Worm (Caenorhabditis elegans): ENCODE results near the gene Y82E9BR.14.

Gene Y82E9BR.14

DNA sequence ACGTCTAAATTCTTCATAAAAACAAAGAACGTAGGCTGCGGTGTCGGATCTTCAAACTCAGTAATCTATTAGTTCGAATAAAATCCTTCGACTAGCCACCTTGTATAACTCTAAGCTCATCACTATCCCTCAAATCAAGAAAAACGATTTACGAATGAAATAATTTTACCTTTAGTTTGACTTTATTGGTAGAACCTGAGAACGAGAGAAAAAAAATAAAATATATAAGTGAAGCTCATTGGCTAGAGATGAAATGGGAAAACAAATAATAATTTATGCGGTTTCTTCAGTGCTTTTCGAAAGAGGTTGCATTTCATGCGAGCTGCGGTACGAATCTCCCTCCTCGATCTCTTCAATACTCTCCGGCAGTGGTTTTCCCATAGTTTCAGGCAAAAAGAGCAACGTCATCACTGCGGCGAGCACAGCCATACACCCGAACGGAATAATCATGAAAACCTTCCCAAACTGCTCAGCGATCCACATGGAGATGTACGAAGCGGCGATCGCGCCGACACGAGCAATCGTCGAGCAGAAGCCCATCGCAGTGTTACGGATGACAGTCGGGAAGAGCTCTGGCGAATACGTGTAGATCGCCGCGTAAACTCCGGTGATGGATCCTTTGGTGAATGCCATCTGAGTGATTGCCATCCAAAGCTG lies 5.9 kb upstream of the Y82E9BR.14 start (continued):
- peak; percentile 90 for TF ChIP-seq F49E8.2 (tag; optimal IDR thresholded peaks at IDR 0.05; ENCODE audit: borderline replicate concordance)
- peak; percentile 74 for TF ChIP-seq set-16 (GFP tag; IDR thresholded peaks at IDR 0.05)
- peak; percentile 46 for TF ChIP-seq duxl-1 (tag; optimal IDR thresholded peaks at IDR 0.05; ENCODE audit: poor library complexity)
- no peak; the same call in none of the 2 replicates for TF ChIP-seq egl-43 (GFP tag; IDR thresholded peaks at IDR 0.05)
- no peak for TF ChIP-seq ztf-7 (tag; optimal IDR thresholded peaks at IDR 0.05)
- no peak for TF ChIP-seq ceh-82 (tag; optimal IDR thresholded peaks at IDR 0.05)
- TF ChIP-seq nhr-102 (tag; optimal IDR thresholded peaks at IDR 0.05): peak; percentile 86
- TF ChIP-seq lin-39 (tag; optimal IDR thresholded peaks at IDR 0.05): no peak
- peak; percentile 36; the same call in 1 of the 2 replicates for TF ChIP-seq vab-7 (GFP tag; IDR thresholded peaks at IDR 0.05)
- TF ChIP-seq nhr-28 (tag; optimal IDR thresholded peaks at IDR 0.05): peak; percentile 34
- no peak for TF ChIP-seq unc-39 (tag; optimal IDR thresholded peaks at IDR 0.05)
- TF ChIP-seq ceh-28 (tag; optimal IDR thresholded peaks at IDR 0.05): no peak
- TF ChIP-seq egl-27 (tag; optimal IDR thresholded peaks at IDR 0.05): no peak
- no peak for TF ChIP-seq F26F4.8 (GFP tag; conservative IDR thresholded peaks at IDR 0.05)
- peak; percentile 73 for TF ChIP-seq zfp-2 (tag; optimal IDR thresholded peaks at IDR 0.05)
- no peak for TF ChIP-seq ceh-32 (tag; optimal IDR thresholded peaks at IDR 0.05; ENCODE audit: poor library complexity)
- peak; percentile 57 for TF ChIP-seq hlh-11 (tag; optimal IDR thresholded peaks at IDR 0.05)
- peak; percentile 93 for TF ChIP-seq zfp-3 (GFP tag; conservative IDR thresholded peaks at IDR 0.05)
- TF ChIP-seq snpc-4 (tag; optimal IDR thresholded peaks at IDR 0.05): no peak
- peak in 1 of 2 experiments; percentile 29 for TF ChIP-seq mdl-1 (tag; optimal IDR thresholded peaks at IDR 0.05)
- TF ChIP-seq madf-5 (GFP tag; IDR thresholded peaks at IDR 0.05): peak; percentile 42 to 50; a peak in 1 of 4 replicates
- TF ChIP-seq D1046.2 (GFP tag; IDR thresholded peaks at IDR 0.05): no peak
- peak; percentile 84 for TF ChIP-seq T26A8.4 (GFP tag; IDR thresholded peaks at IDR 0.05)
- peak; percentile 94 for TF ChIP-seq Y105C5A.15 (GFP tag; IDR thresholded peaks at IDR 0.05)
- peak; percentile 79; the same call in 1 of the 2 replicates for TF ChIP-seq mdt-29 (GFP tag; IDR thresholded peaks at IDR 0.05)
- TF ChIP-seq php-3 (GFP tag; IDR thresholded peaks at IDR 0.05): no peak; the same call in 1 of the 2 replicates
- TF ChIP-seq sdz-12 (GFP tag; optimal IDR thresholded peaks at IDR 0.05): peak; percentile 94
- TF ChIP-seq zag-1 (tag; optimal IDR thresholded peaks at IDR 0.05): no peak
- TF ChIP-seq ZK337.2 (GFP tag; IDR thresholded peaks at IDR 0.05): no peak

DNA sequence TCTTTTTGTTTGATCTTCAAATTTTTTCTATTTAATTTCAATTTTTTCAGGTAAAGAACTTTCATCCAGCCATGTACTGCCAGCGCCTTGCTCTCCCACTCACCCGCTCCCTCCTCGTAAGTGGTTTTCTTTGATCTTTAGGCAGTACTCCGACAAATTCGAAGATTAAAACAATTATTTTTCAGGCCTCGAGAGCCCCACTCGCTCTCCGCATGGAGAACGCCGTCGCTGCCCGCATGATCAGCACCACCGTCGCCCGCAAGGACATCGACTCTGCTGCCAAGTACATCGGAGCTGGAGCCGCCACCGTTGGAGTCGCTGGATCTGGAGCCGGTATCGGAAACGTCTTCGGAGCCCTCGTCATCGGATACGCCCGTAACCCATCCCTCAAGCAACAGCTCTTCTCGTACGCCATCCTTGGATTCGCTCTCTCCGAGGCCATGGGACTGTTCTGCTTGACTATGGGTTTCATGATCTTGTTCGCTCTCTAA lies 5.3 kb upstream of the Y82E9BR.14 start, which contains the start of gene Y82E9BR.3:
Y82E9BR.3 (plus strand) TSS at position 51 of the 491 bp plus-strand sequence.
- TF ChIP-seq spr-1 (tag; optimal IDR thresholded peaks at IDR 0.05) (no peak), aha-1 (tag) (peak; percentile 41), set-16 (GFP tag; IDR thresholded peaks at IDR 0.05) (peak; percentile 94), lin-29 (GFP tag; IDR thresholded peaks at IDR 0.05) (no peak), hlh-11 (tag; optimal IDR thresholded peaks at IDR 0.05) (no peak), tra-1 (GFP tag; IDR thresholded peaks at IDR 0.05) (no peak), hmg-1.1 (GFP tag; IDR thresholded peaks at IDR 0.05) (no peak), dmd-6 (GFP tag; IDR thresholded peaks at IDR 0.05) (no peak), ZK546.5 (tag; optimal IDR thresholded peaks at IDR 0.05) (no peak), lim-7 (GFP tag; IDR thresholded peaks at IDR 0.05) (peak; percentile 27; the same call in 1 of the 2 replicates), snpc-1.2 (GFP tag; IDR thresholded peaks at IDR 0.05) (0 out of 2 replicates have a peak, but pooled peaks have one; percentile 14)

DNA sequence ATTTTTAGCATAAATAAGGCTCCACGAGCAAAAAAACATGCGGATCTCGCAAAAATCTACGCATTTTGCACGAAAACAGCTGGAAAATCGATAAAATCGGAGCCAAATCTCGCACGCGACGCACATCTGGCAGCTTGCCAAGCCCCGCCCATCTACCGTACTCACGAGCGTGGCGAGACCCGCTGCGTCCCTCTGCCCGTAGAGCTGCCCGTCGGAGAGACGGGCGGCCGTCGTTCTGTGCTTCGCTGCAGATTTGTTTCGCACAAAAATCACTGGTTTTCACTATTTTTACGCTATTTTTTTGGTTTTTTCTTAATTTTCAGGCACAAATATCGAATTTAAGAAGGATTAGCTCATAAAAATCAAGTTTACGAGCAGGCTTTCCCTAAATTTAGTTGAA lies 4.8 kb upstream of the Y82E9BR.14 start:
- TF ChIP-seq lir-3 (tag; optimal IDR thresholded peaks at IDR 0.05) (no peak), daf-12 (tag; optimal IDR thresholded peaks at IDR 0.05) (no peak), mdt-29 (GFP tag; IDR thresholded peaks at IDR 0.05) (peak; percentile 61), spr-1 (tag; optimal IDR thresholded peaks at IDR 0.05) (peak; percentile 31), unc-62 (GFP tag; optimal IDR thresholded peaks at IDR 0.05 in 1 of 2) (peak in 1 of 2 experiments; percentile 93), unc-62 (tag; optimal IDR thresholded peaks at IDR 0.05) (no peak), dmd-9 (GFP tag; IDR thresholded peaks at IDR 0.05) (0 out of 2 replicates have a peak, but pooled peaks have one; percentile 64), lim-7 (GFP tag; IDR thresholded peaks at IDR 0.05) (no peak), lin-13 (GFP tag; optimal IDR thresholded peaks at IDR 0.05) (peak; percentile 78), D1046.2 (GFP tag; IDR thresholded peaks at IDR 0.05) (no peak), nhr-11 (tag; optimal IDR thresholded peaks at IDR 0.05) (peak; percentile 91), snpc-1.2 (GFP tag; IDR thresholded peaks at IDR 0.05) (peak; percentile 33; the same call in 1 of the 2 replicates), lin-39 (tag; optimal IDR thresholded peaks at IDR 0.05) (no peak), F26F4.8 (GFP tag; conservative IDR thresholded peaks at IDR 0.05) (no peak), madf-9 (GFP tag; conservative IDR thresholded peaks at IDR 0.05) (peak; percentile 74), ceh-44 (GFP tag; IDR thresholded peaks at IDR 0.05) (peak; percentile 76), nhr-48 (tag; optimal IDR thresholded peaks at IDR 0.05) (peak; percentile 44)
